Worm (Caenorhabditis elegans) whole organism, late embryonic: Measurements from ENCODE around the gene ZK813.4.

Experiments used
- C08G9.2 ChIP-seq: sonication (generic microtip); optimal IDR thresholded peaks from 2 replicates; lab custom pipeline; 2016; ENCODE audit warnings: mild to moderate bottlenecking, missing genetic modification characterization, moderate library complexity, missing compliant biosample characterization
- C38D4.7 ChIP-seq: fragments of 200-800 bp; sonication (Bioruptor generic); optimal IDR thresholded peaks from 2 replicates; lab custom pipeline; 2018; ENCODE audit warnings: mild to moderate bottlenecking, missing genetic modification characterization, moderate library complexity, missing compliant biosample characterization
- F13H6.1 ChIP-seq: sonication (generic microtip); optimal IDR thresholded peaks from 2 replicates; lab custom pipeline; 2016; ENCODE audit warnings: missing genetic modification characterization, missing compliant biosample characterization
- T23F11.4 ChIP-seq: fragments of 200-800 bp; sonication (Bioruptor generic); optimal IDR thresholded peaks from 2 replicates; lab custom pipeline; 2018; ENCODE audit warnings: mild to moderate bottlenecking, missing genetic modification characterization, missing compliant biosample characterization
- Y22D7AL.16 ChIP-seq: sonication (generic microtip); optimal IDR thresholded peaks from 2 replicates; lab custom pipeline; 2016; ENCODE audit warnings: missing genetic modification characterization, missing compliant biosample characterization
- ahr-1 ChIP-seq: sonication (generic microtip); optimal IDR thresholded peaks from 2 replicates; lab custom pipeline; 2016; ENCODE audit warnings: missing genetic modification characterization, missing compliant biosample characterization
- ama-1 ChIP-seq: fragments of 150-350 bp; optimal IDR thresholded peaks from 2 replicates; lab custom pipeline; 2014
- ceh-14 ChIP-seq: sonication (generic microtip); optimal IDR thresholded peaks from 2 replicates; lab custom pipeline; 2016; ENCODE audit warnings: missing genotype, missing genetic modification characterization, missing compliant biosample characterization
- ceh-18 ChIP-seq: sonication (generic microtip); optimal IDR thresholded peaks from 2 replicates; lab custom pipeline; 2016; ENCODE audit warnings: missing genetic modification characterization, missing compliant biosample characterization
- ceh-19 ChIP-seq: fragments of 200-800 bp; sonication (Bioruptor generic); optimal IDR thresholded peaks from 2 replicates; lab custom pipeline; 2018; ENCODE audit warnings: mild to moderate bottlenecking, missing genetic modification characterization, missing compliant biosample characterization
- ceh-22 ChIP-seq: sonication (generic microtip); optimal IDR thresholded peaks from 2 replicates; lab custom pipeline; 2017; ENCODE audit warnings: missing biosample characterization, missing genetic modification characterization
- ceh-31 ChIP-seq: sonication (generic microtip); optimal IDR thresholded peaks from 2 replicates; lab custom pipeline; 2016; ENCODE audit warnings: missing genetic modification characterization, missing compliant biosample characterization
- ceh-34 ChIP-seq: sonication (generic microtip); optimal IDR thresholded peaks from 2 replicates; lab custom pipeline; 2016; ENCODE audit warnings: mild to moderate bottlenecking, missing genetic modification characterization, missing compliant biosample characterization
- ceh-45 ChIP-seq: fragments of 200-800 bp; sonication (Bioruptor generic); IDR thresholded peaks from 2 replicates; pipeline ENCODE4 v1.3.6; 2022; ENCODE audit warnings: missing genetic modification reagents, missing genetic modification characterization, missing compliant biosample characterization
- ceh-48 ChIP-seq: sonication (generic microtip); optimal IDR thresholded peaks from 2 replicates; lab custom pipeline; 2016; ENCODE audit warnings: missing genetic modification characterization, inconsistent platforms, missing compliant biosample characterization
- ceh-6 ChIP-seq: fragments of 200-800 bp; sonication (Bioruptor generic); optimal IDR thresholded peaks from 2 replicates; lab custom pipeline; 2018; ENCODE audit warnings: mild to moderate bottlenecking, missing genetic modification characterization, missing compliant biosample characterization
- ceh-9 ChIP-seq: sonication (generic microtip); optimal IDR thresholded peaks from 2 replicates; lab custom pipeline; 2016; ENCODE audit warnings: mild to moderate bottlenecking, missing genetic modification characterization, inconsistent platforms, missing compliant biosample characterization
- dmd-4 ChIP-seq: sonication (generic microtip); optimal IDR thresholded peaks from 2 replicates; lab custom pipeline; 2016; ENCODE audit warnings: borderline replicate concordance, missing genetic modification characterization, missing compliant biosample characterization
- dve-1 ChIP-seq: sonication (generic microtip); optimal IDR thresholded peaks from 2 replicates; lab custom pipeline; 2017; ENCODE audit warnings: antibody characterized with exemption, mild to moderate bottlenecking, missing genetic modification characterization, missing compliant biosample characterization
- elt-4 ChIP-seq: sonication (generic microtip); optimal IDR thresholded peaks from 2 replicates; lab custom pipeline; 2016; ENCODE audit warnings: missing genetic modification characterization, missing compliant biosample characterization
- ets-4 ChIP-seq: sonication (generic microtip); optimal IDR thresholded peaks from 2 replicates; lab custom pipeline; 2016; ENCODE audit warnings: missing genetic modification characterization, missing compliant biosample characterization
- eyg-1 ChIP-seq: sonication (generic microtip); optimal IDR thresholded peaks from 2 replicates; lab custom pipeline; 2016; ENCODE audit warnings: missing genotype, missing genetic modification characterization, missing compliant biosample characterization
- fax-1 ChIP-seq: sonication (generic microtip); optimal IDR thresholded peaks from 2 replicates; lab custom pipeline; 2016; ENCODE audit warnings: missing genotype, missing genetic modification characterization, missing compliant biosample characterization
- gmeb-2 ChIP-seq: sonication (generic microtip); optimal IDR thresholded peaks from 2 replicates; lab custom pipeline; 2016; ENCODE audit warnings: missing genetic modification characterization, inconsistent platforms, missing compliant biosample characterization
- hlh-13 ChIP-seq: fragments of 200-800 bp; sonication (Bioruptor generic); optimal IDR thresholded peaks from 2 replicates; lab custom pipeline; 2018; ENCODE audit warnings: mild to moderate bottlenecking, missing genetic modification characterization, missing compliant biosample characterization
- hlh-30 ChIP-seq: sonication (generic microtip); optimal IDR thresholded peaks from 2 replicates; lab custom pipeline; 2017; ENCODE audit warnings: antibody characterized with exemption, missing genetic modification characterization, missing compliant biosample characterization; ENCODE audit not compliant: insufficient read depth
- lim-6 ChIP-seq: sonication (generic microtip); optimal IDR thresholded peaks from 2 replicates; lab custom pipeline; 2016; ENCODE audit warnings: missing genetic modification characterization, missing compliant biosample characterization
- lin-11 ChIP-seq: fragments of 200-800 bp; sonication (Bioruptor generic); optimal IDR thresholded peaks from 2 replicates; lab custom pipeline; 2018; ENCODE audit warnings: mild to moderate bottlenecking, missing genetic modification characterization, missing compliant biosample characterization
- madf-2 ChIP-seq: sonication (generic microtip); optimal IDR thresholded peaks from 2 replicates; lab custom pipeline; 2017; ENCODE audit warnings: missing genetic modification characterization, missing compliant biosample characterization
- nfya-1 ChIP-seq: sonication (generic microtip); optimal IDR thresholded peaks from 2 replicates; lab custom pipeline; 2017; ENCODE audit warnings: missing genetic modification characterization, mild to moderate bottlenecking, missing compliant biosample characterization, antibody characterized with exemption, moderate library complexity
- nhr-232 ChIP-seq: sonication (generic microtip); optimal IDR thresholded peaks from 2 replicates; lab custom pipeline; 2016; ENCODE audit warnings: missing genetic modification characterization, missing compliant biosample characterization
- odd-2 ChIP-seq: sonication (generic microtip); optimal IDR thresholded peaks from 2 replicates; lab custom pipeline; 2017; ENCODE audit warnings: antibody characterized with exemption, mild to moderate bottlenecking, missing genetic modification characterization, missing compliant biosample characterization
- pat-9 ChIP-seq: fragments of 200-800 bp; sonication (Bioruptor generic); optimal IDR thresholded peaks from 2 replicates; lab custom pipeline; 2018; ENCODE audit warnings: mild to moderate bottlenecking, missing genetic modification characterization, moderate library complexity, missing compliant biosample characterization
- pha-2 ChIP-seq: sonication (generic microtip); optimal IDR thresholded peaks from 2 replicates; lab custom pipeline; 2017; ENCODE audit warnings: mild to moderate bottlenecking, missing genetic modification characterization, missing compliant biosample characterization
- pha-4 ChIP-seq: fragments of 150-350 bp; optimal IDR thresholded peaks from 2 replicates; lab custom pipeline; 2018; ENCODE audit warnings: missing biosample characterization, missing genetic modification reagents, missing genetic modification characterization
- pqm-1 ChIP-seq: sonication (generic microtip); optimal IDR thresholded peaks from 2 replicates; lab custom pipeline; 2016; ENCODE audit warnings: missing genetic modification characterization, missing compliant biosample characterization
- ref-2 ChIP-seq: sonication (generic microtip); optimal IDR thresholded peaks from 2 replicates; lab custom pipeline; 2016; ENCODE audit warnings: missing genetic modification characterization, missing compliant biosample characterization
- sdc-2 ChIP-seq: sonication (generic microtip); optimal IDR thresholded peaks from 2 replicates; lab custom pipeline; 2016; ENCODE audit warnings: missing genotype, missing genetic modification characterization, missing compliant biosample characterization
- ttx-3 ChIP-seq: sonication (generic microtip); optimal IDR thresholded peaks from 2 replicates; lab custom pipeline; 2016; ENCODE audit warnings: missing genetic modification reagents, missing genetic modification characterization, missing compliant biosample characterization
- unc-42 ChIP-seq: sonication (generic microtip); optimal IDR thresholded peaks from 2 replicates; lab custom pipeline; 2016; ENCODE audit warnings: missing genotype, missing genetic modification characterization, missing compliant biosample characterization
- unc-55 ChIP-seq: sonication (generic microtip); optimal IDR thresholded peaks from 2 replicates; lab custom pipeline; 2017; ENCODE audit warnings: missing biosample characterization, missing genetic modification reagents, missing genetic modification characterization
- unc-86 ChIP-seq: sonication (generic microtip); optimal IDR thresholded peaks from 2 replicates; lab custom pipeline; 2016; ENCODE audit warnings: missing genetic modification characterization, missing compliant biosample characterization
- ztf-16 ChIP-seq: sonication (generic microtip); optimal IDR thresholded peaks from 2 replicates; lab custom pipeline; 2017; ENCODE audit warnings: missing genetic modification characterization, missing compliant biosample characterization

ZK813.4 gene

ce11 chrX:3396735-3397134 is 33.2 kb downstream of the ZK813.4 start:
- no peak for TF ChIP-seq lin-11 (tag; lab: Kevin White, UChicago)
- no peak for TF ChIP-seq ceh-45 (GFP tag; lab: Robert Waterston, UW)
- no peak for TF ChIP-seq pha-4 (tag; lab: Kevin White, UChicago)
- TF ChIP-seq T23F11.4 (GFP tag; lab: Kevin White, UChicago): no peak
- TF ChIP-seq Y22D7AL.16 (tag; lab: Kevin White, UChicago): no peak
- no peak for TF ChIP-seq ahr-1 (tag; lab: Kevin White, UChicago)
- TF ChIP-seq ztf-16: no peak
- no peak for TF ChIP-seq ceh-9 (tag; lab: Kevin White, UChicago)
- no peak for TF ChIP-seq ets-4 (tag; lab: Kevin White, UChicago)
- no peak for TF ChIP-seq unc-86
- TF ChIP-seq dmd-4 (tag; lab: Kevin White, UChicago): no peak
- no peak for TF ChIP-seq hlh-13 (GFP tag; lab: Kevin White, UChicago)
- no peak for TF ChIP-seq ttx-3 (tag; lab: Kevin White, UChicago)
- TF ChIP-seq unc-42 (tag; lab: Kevin White, UChicago): no peak
- TF ChIP-seq, all 69 proteins: peak for 0

DNA sequence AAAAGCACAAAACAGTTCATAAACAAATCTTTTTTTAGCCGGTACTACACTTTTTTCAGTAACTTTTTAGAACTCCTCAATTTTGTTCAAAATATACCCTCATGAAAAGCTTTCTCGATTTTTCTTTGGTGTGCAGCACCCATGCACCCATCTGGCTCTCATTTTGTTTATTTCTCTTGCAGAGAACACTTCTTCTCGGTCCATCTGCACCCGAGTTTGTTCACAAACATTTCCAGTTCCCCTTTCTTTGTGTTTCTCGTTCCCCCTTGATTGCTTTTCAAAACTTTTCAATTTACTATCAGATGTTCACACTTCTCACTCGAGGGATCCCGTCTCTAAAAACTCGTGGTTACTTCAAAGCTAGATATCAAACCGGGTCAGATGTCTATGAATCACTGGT is 36.4 kb downstream of the ZK813.4 start, which contains the start of gene slcf-2:
Gene slcf-2, plus strand, starts transcription at position 301 of the 400 bp plus-strand sequence.
- no peak for TF ChIP-seq dve-1 (tag; lab: Kevin White, UChicago)
- TF ChIP-seq ceh-45 (GFP tag; lab: Robert Waterston, UW): no peak
- no peak for TF ChIP-seq ceh-48
- TF ChIP-seq ceh-31 (tag; lab: Kevin White, UChicago): no peak
- no peak for TF ChIP-seq hlh-30

- TF ChIP-seq ref-2 (no peak), fax-1 (no peak), C38D4.7 (GFP tag; lab: Kevin White, UChicago) (no peak), ceh-22 (tag; lab: Kevin White, UChicago) (no peak), ztf-16 (no peak), madf-2 (tag; lab: Kevin White, UChicago) (no peak), sdc-2 (tag; lab: Kevin White, UChicago) (no peak), ceh-34 (tag; lab: Kevin White, UChicago) (no peak), lim-6 (no peak), T23F11.4 (GFP tag; lab: Kevin White, UChicago) (no peak)
Measured at ce11 chrX:3385362-3385761, 44.6 kb downstream of the ZK813.4 start, which contains the start of gene acp-1. Gene acp-1, minus strand, starts transcription at chrX:3385462.

- TF ChIP-seq hlh-13 (GFP tag; lab: Kevin White, UChicago): no peak
- TF ChIP-seq ama-1 (lab: Kevin White, UChicago): no peak
- no peak for TF ChIP-seq pha-2 (tag; lab: Kevin White, UChicago)
Measured at ce11 chrX:3380167-3380566, 49.8 kb downstream of the ZK813.4 start, which contains the start of gene ZK563.7. Gene ZK563.7, plus strand, starts transcription at chrX:3380467.

ce11 chrX:3379114-3379513 is 50.8 kb downstream of the ZK813.4 start, which contains the start of gene sorf-1:
Gene sorf-1, minus strand, starts transcription at chrX:3379248.
- TF ChIP-seq lin-11 (tag; lab: Kevin White, UChicago): no peak
- no peak for TF ChIP-seq elt-4 (tag; lab: Kevin White, UChicago)
- no peak for TF ChIP-seq F13H6.1
- TF ChIP-seq nhr-232 (tag; lab: Kevin White, UChicago): no peak
- TF ChIP-seq unc-55 (GFP tag; lab: Kevin White, UChicago): no peak
- no peak for TF ChIP-seq ceh-19
- TF ChIP-seq ceh-31 (tag; lab: Kevin White, UChicago): peak; percentile 76
- no peak for TF ChIP-seq ahr-1 (tag; lab: Kevin White, UChicago)
- no peak for TF ChIP-seq pqm-1
- TF ChIP-seq ceh-34 (tag; lab: Kevin White, UChicago): no peak
- TF ChIP-seq nfya-1 (tag; lab: Kevin White, UChicago): no peak
- TF ChIP-seq odd-2: no peak
- peak; percentile 79 for TF ChIP-seq C08G9.2 (tag; lab: Kevin White, UChicago)
- no peak for TF ChIP-seq ceh-22 (tag; lab: Kevin White, UChicago)
- TF ChIP-seq unc-42 (tag; lab: Kevin White, UChicago): no peak
- TF ChIP-seq ceh-18 (tag; lab: Kevin White, UChicago): no peak
- no peak for TF ChIP-seq ttx-3 (tag; lab: Kevin White, UChicago)
- no peak for TF ChIP-seq pat-9 (tag; lab: Kevin White, UChicago)
- no peak for TF ChIP-seq sdc-2 (tag; lab: Kevin White, UChicago)
- no peak for TF ChIP-seq pha-2 (tag; lab: Kevin White, UChicago)
- TF ChIP-seq pha-4 (tag; lab: Kevin White, UChicago): no peak
- TF ChIP-seq ama-1 (lab: Kevin White, UChicago): no peak
- TF ChIP-seq gmeb-2: no peak
- no peak for TF ChIP-seq eyg-1 (tag; lab: Kevin White, UChicago)
- no peak for TF ChIP-seq ceh-14 (tag; lab: Kevin White, UChicago)
- no peak for TF ChIP-seq Y22D7AL.16 (tag; lab: Kevin White, UChicago)
- TF ChIP-seq ceh-6 (GFP tag; lab: Kevin White, UChicago): no peak
